Fruit fly (Drosophila melanogaster) whole organism, prepupa: ENCODE data around the gene CG6610.

Source experiments
- Blimp-1 ChIP-seq: fragments of 200-800 bp; sonication (Bioruptor generic); optimal IDR thresholded peaks from 3 replicates; lab custom pipeline; 2017; ENCODE audit warnings: missing biosample characterization, missing genetic modification characterization, mild to moderate bottlenecking, moderate library complexity, missing genetic modification reagents
- CG10631 ChIP-seq: fragments of 200-800 bp; sonication (Bioruptor generic); optimal IDR thresholded peaks from 2 replicates; lab custom pipeline; 2016; ENCODE audit warnings: missing biosample characterization, missing genetic modification characterization
- CG10669 ChIP-seq: fragments of 200-800 bp; sonication (Bioruptor generic); optimal IDR thresholded peaks from 3 replicates; lab custom pipeline; 2018; ENCODE audit warnings: missing biosample characterization, mild to moderate bottlenecking, missing genetic modification characterization, moderate library complexity
- CG11294 ChIP-seq: fragments of 200-800 bp; sonication (Bioruptor generic); IDR thresholded peaks from 2 replicates; pipeline ENCODE4 v1.3.6; 2022; ENCODE audit warnings: missing biosample characterization, missing genetic modification characterization
- CG11902 ChIP-seq: fragments of 200-800 bp; sonication (Bioruptor generic); optimal IDR thresholded peaks from 3 replicates; lab custom pipeline; 2016; ENCODE audit warnings: missing biosample characterization, missing genetic modification characterization
- CG1621 ChIP-seq: fragments of 200-800 bp; sonication (Bioruptor generic); optimal IDR thresholded peaks from 3 replicates; lab custom pipeline; 2018; ENCODE audit warnings: missing biosample characterization, mild to moderate bottlenecking, missing genetic modification characterization
- CG31627 ChIP-seq: fragments of 200-800 bp; sonication (Bioruptor generic); optimal IDR thresholded peaks from 3 replicates; lab custom pipeline; 2016; ENCODE audit warnings: missing biosample characterization, missing genetic modification characterization
- CG34406 ChIP-seq: fragments of 200-800 bp; sonication (Bioruptor generic); optimal IDR thresholded peaks from 3 replicates; lab custom pipeline; 2016; ENCODE audit warnings: missing biosample characterization, missing genetic modification characterization
- CG3919 ChIP-seq: fragments of 200-800 bp; sonication (Bioruptor generic); optimal IDR thresholded peaks from 3 replicates; lab custom pipeline; 2016; ENCODE audit warnings: missing biosample characterization, missing genetic modification characterization
- CG4318 ChIP-seq: fragments of 200-800 bp; sonication (Bioruptor generic); optimal IDR thresholded peaks from 3 replicates; lab custom pipeline; 2017; ENCODE audit warnings: missing biosample characterization, mild to moderate bottlenecking, missing genetic modification characterization
- CG6163 ChIP-seq: fragments of 200-800 bp; sonication (Bioruptor generic); IDR thresholded peaks from 3 replicates; pipeline ENCODE4 v1.3.6; 2022; ENCODE audit warnings: missing biosample characterization, missing genetic modification characterization
- CG6854 ChIP-seq: fragments of 200-800 bp; sonication (Bioruptor generic); optimal IDR thresholded peaks from 2 replicates; lab custom pipeline; 2017; ENCODE audit warnings: missing biosample characterization, mild to moderate bottlenecking, missing genetic modification characterization
- CG7368 ChIP-seq: fragments of 200-800 bp; sonication (Bioruptor generic); optimal IDR thresholded peaks from 3 replicates; lab custom pipeline; 2016; ENCODE audit warnings: missing biosample characterization, missing genetic modification characterization
- CG8319 ChIP-seq: fragments of 200-800 bp; sonication (Bioruptor generic); optimal IDR thresholded peaks from 3 replicates; lab custom pipeline; 2016; ENCODE audit warnings: missing biosample characterization, missing genetic modification characterization
- Eip75B ChIP-seq: fragments of 200-800 bp; sonication (Bioruptor generic); optimal IDR thresholded peaks from 3 replicates; lab custom pipeline; 2016; ENCODE audit warnings: missing biosample characterization, missing genetic modification characterization
- Eip78C ChIP-seq: fragments of 200-800 bp; sonication (Bioruptor generic); peaks from one replicate; lab custom pipeline; 2016; ENCODE audit warnings: missing biosample characterization, missing genetic modification characterization
- Hr38 ChIP-seq: sonication (Bioruptor generic); optimal IDR thresholded peaks from 2 replicates; lab custom pipeline; 2016; ENCODE audit warnings: missing biosample characterization, missing genetic modification characterization
- Hr39 ChIP-seq: fragments of 200-800 bp; sonication (Bioruptor generic); optimal IDR thresholded peaks from 2 replicates; lab custom pipeline; 2016; ENCODE audit warnings: missing biosample characterization, missing genetic modification characterization
- Hr4 ChIP-seq: fragments of 200-800 bp; sonication (Bioruptor generic); optimal IDR thresholded peaks from 3 replicates; lab custom pipeline; 2016; ENCODE audit warnings: missing biosample characterization, missing genetic modification characterization
- Lpt ChIP-seq: fragments of 200-800 bp; sonication (Bioruptor generic); optimal IDR thresholded peaks from 3 replicates; lab custom pipeline; 2016; ENCODE audit warnings: missing biosample characterization, missing genetic modification characterization
- Met ChIP-seq: fragments of 200-800 bp; sonication (Bioruptor generic); optimal IDR thresholded peaks from 3 replicates; lab custom pipeline; 2016; ENCODE audit warnings: missing biosample characterization, missing genetic modification characterization
- OdsH ChIP-seq: fragments of 200-800 bp; sonication (Bioruptor generic); optimal IDR thresholded peaks from 3 replicates; lab custom pipeline; 2016; ENCODE audit warnings: missing biosample characterization, missing genetic modification characterization
- Sox15 ChIP-seq: fragments of 200-800 bp; sonication (Bioruptor generic); optimal IDR thresholded peaks from 3 replicates; lab custom pipeline; 2016; ENCODE audit warnings: missing biosample characterization, missing genetic modification characterization
- achi ChIP-seq: fragments of 200-800 bp; sonication (Bioruptor generic); optimal IDR thresholded peaks from 3 replicates; lab custom pipeline; 2016; ENCODE audit warnings: missing biosample characterization, missing genetic modification characterization
- acj6 ChIP-seq: fragments of 200-800 bp; sonication (Bioruptor generic); optimal IDR thresholded peaks from 3 replicates; lab custom pipeline; 2016; ENCODE audit warnings: missing biosample characterization, missing genetic modification characterization
- cyc ChIP-seq: fragments of 200-800 bp; sonication (Bioruptor generic); optimal IDR thresholded peaks from 3 replicates; lab custom pipeline; 2016; ENCODE audit warnings: missing biosample characterization, missing genetic modification characterization
- dac ChIP-seq: fragments of 200-800 bp; sonication (Bioruptor generic); optimal IDR thresholded peaks from 2 replicates; lab custom pipeline; 2017; ENCODE audit warnings: missing biosample characterization, mild to moderate bottlenecking, missing genetic modification characterization
- eg ChIP-seq: fragments of 200-800 bp; sonication (Bioruptor generic); IDR thresholded peaks from 3 replicates; pipeline ENCODE4 v1.3.6; 2022; ENCODE audit warnings: missing biosample characterization, missing genetic modification characterization
- esn ChIP-seq: fragments of 200-800 bp; sonication (Bioruptor generic); optimal IDR thresholded peaks from 2 replicates; lab custom pipeline; 2016; ENCODE audit warnings: missing biosample characterization, mild to moderate bottlenecking, missing genetic modification characterization, moderate library complexity
- fd59A ChIP-seq: fragments of 200-800 bp; sonication (Bioruptor generic); optimal IDR thresholded peaks from 2 replicates; lab custom pipeline; 2017; ENCODE audit warnings: missing biosample characterization, mild to moderate bottlenecking, missing genetic modification characterization, missing genetic modification reagents
- fd85E ChIP-seq: fragments of 200-800 bp; sonication (Bioruptor generic); optimal IDR thresholded peaks from 3 replicates; lab custom pipeline; 2016; ENCODE audit warnings: missing biosample characterization, missing genetic modification characterization
- fkh ChIP-seq: fragments of 200-800 bp; sonication (Bioruptor generic); optimal IDR thresholded peaks from 3 replicates; lab custom pipeline; 2017; ENCODE audit warnings: missing biosample characterization, mild to moderate bottlenecking, missing genetic modification characterization, moderate library complexity
- lz ChIP-seq: fragments of 200-800 bp; sonication (Bioruptor generic); optimal IDR thresholded peaks from 3 replicates; lab custom pipeline; 2016; ENCODE audit warnings: missing biosample characterization, missing genetic modification characterization
- net ChIP-seq: fragments of 200-800 bp; sonication (Bioruptor generic); optimal IDR thresholded peaks from 3 replicates; lab custom pipeline; 2016; ENCODE audit warnings: missing biosample characterization, missing genetic modification characterization
- salr ChIP-seq, 2 experiments: fragments of 200-800 bp; sonication (Bioruptor generic); optimal IDR thresholded peaks; 3 replicates each; lab custom pipeline; 2016 to 2018; ENCODE audit warnings: missing biosample characterization in 2 of 2, missing genetic modification characterization in 2 of 2, mild to moderate bottlenecking in 1 of 2
- spab ChIP-seq: fragments of 200-800 bp; sonication (Bioruptor generic); optimal IDR thresholded peaks from 2 replicates; lab custom pipeline; 2017; ENCODE audit warnings: missing biosample characterization, mild to moderate bottlenecking, missing genetic modification characterization, missing genetic modification reagents
- topi ChIP-seq: fragments of 200-800 bp; sonication (Bioruptor generic); optimal IDR thresholded peaks from 3 replicates; lab custom pipeline; 2016; ENCODE audit warnings: missing biosample characterization, missing genetic modification characterization
- vri ChIP-seq: fragments of 200-800 bp; sonication (Bioruptor generic); optimal IDR thresholded peaks from 3 replicates; lab custom pipeline; 2016; ENCODE audit warnings: missing biosample characterization, mild to moderate bottlenecking, missing genetic modification characterization

CG6610 gene

dm6 chr3L:6070119-6070518 is 5.2 kb upstream of the CG6610 start:
- TF ChIP-seq CG6854 (GFP tag; lab: Kevin White, UChicago) (no peak), eg (GFP tag; lab: Robert Waterston, UW) (no peak), acj6 (GFP tag; lab: Kevin White, UChicago) (no peak), CG4318 (no peak), fd59A (GFP tag; lab: Kevin White, UChicago) (no peak), Lpt (GFP tag; lab: Kevin White, UChicago) (no peak), CG1621 (tag; lab: Kevin White, UChicago) (no peak), salr (GFP tag; optimal IDR thresholded peaks at IDR 0.05; lab: Kevin White, UChicago) (no peak), CG34406 (GFP tag; lab: Kevin White, UChicago) (no peak), Met (no peak), spab (no peak), fd85E (GFP tag; lab: Kevin White, UChicago) (no peak), dac (GFP tag; lab: Kevin White, UChicago) (no peak)

- TF ChIP-seq achi (GFP tag; lab: Kevin White, UChicago) (peak; percentile 25), CG11294 (GFP tag; lab: Robert Waterston, UW) (no peak), topi (GFP tag; lab: Kevin White, UChicago) (peak; percentile 49), dac (GFP tag; lab: Kevin White, UChicago) (no peak), net (peak; percentile 5), Lpt (GFP tag; lab: Kevin White, UChicago) (no peak), CG6163 (GFP tag; lab: Robert Waterston, UW) (peak; percentile 70), Sox15 (peak; percentile 41), Hr38 (GFP tag; lab: Kevin White, UChicago) (no peak), Hr39 (GFP tag; lab: Kevin White, UChicago) (peak; percentile 65), vri (peak; percentile 5), esn (GFP tag; lab: Kevin White, UChicago) (peak; percentile 53), Met (peak; percentile 44), OdsH (GFP tag; lab: Kevin White, UChicago) (peak; percentile 59), CG10669 (GFP tag; lab: Kevin White, UChicago) (peak; percentile 42), Eip78C (peak; percentile 68), acj6 (GFP tag; lab: Kevin White, UChicago) (peak; percentile 40), eg (GFP tag; lab: Robert Waterston, UW) (peak; percentile 50; the same call in 2 of the 3 replicates), Blimp-1 (GFP tag; lab: Kevin White, UChicago) (peak; percentile 31), CG31627 (GFP tag; lab: Kevin White, UChicago) (peak; percentile 55), Eip75B (peak; percentile 17), CG6854 (GFP tag; lab: Kevin White, UChicago) (peak; percentile 21), CG3919 (GFP tag; lab: Kevin White, UChicago) (peak; percentile 58), CG11902 (GFP tag; lab: Kevin White, UChicago) (peak; percentile 66), CG1621 (tag; lab: Kevin White, UChicago) (no peak), CG7368 (peak; percentile 13), Hr4 (GFP tag; lab: Kevin White, UChicago) (no peak), CG34406 (GFP tag; lab: Kevin White, UChicago) (peak; percentile 25), fd59A (GFP tag; lab: Kevin White, UChicago) (no peak), cyc (GFP tag; lab: Kevin White, UChicago) (peak; percentile 73), salr (GFP tag; optimal IDR thresholded peaks at IDR 0.05; lab: Kevin White, UChicago) (peak in 1 of 2 experiments; percentile 54), fkh (no peak), CG10631 (GFP tag; lab: Kevin White, UChicago) (peak; percentile 6), CG8319 (GFP tag; lab: Kevin White, UChicago) (peak; percentile 43), lz (peak; percentile 68)
These were observed 3.7 kb upstream of the CG6610 start, which contains the start of gene CG6602 for dm6 chr3L:6071454-6072189. CG6602 (plus strand) TSS chr3L:6072139.
